Worm (Caenorhabditis elegans) whole organism, young adult: Measurements from ENCODE around the gene C16C8.27.

Experiments used
- aptf-3 ChIP-seq: fragments of 200-800 bp; sonication (Bioruptor generic); IDR thresholded peaks from 2 replicates; pipeline ENCODE4 v1.3.6; 2022; ENCODE audit warnings: missing genetic modification characterization, missing compliant biosample characterization
- attf-3 ChIP-seq: fragments of 200-800 bp; sonication (Bioruptor generic); conservative IDR thresholded peaks from 2 replicates; pipeline ENCODE4 v1.3.6; 2022; ENCODE audit warnings: missing genetic modification reagents, missing genetic modification characterization, missing compliant biosample characterization
- dpl-1 ChIP-seq: fragments of 150-350 bp; optimal IDR thresholded peaks from 2 replicates; lab custom pipeline; 2014; ENCODE audit warnings: missing biosample characterization, missing genetic modification reagents, missing genetic modification characterization
- ets-4 ChIP-seq: fragments of 200-800 bp; sonication (Bioruptor generic); optimal IDR thresholded peaks from 2 replicates; lab custom pipeline; 2018; ENCODE audit warnings: mild to moderate bottlenecking, missing genetic modification characterization, missing compliant biosample characterization
- hlh-12 ChIP-seq: sonication (generic microtip); optimal IDR thresholded peaks from 2 replicates; lab custom pipeline; 2016; ENCODE audit warnings: missing genetic modification characterization, missing compliant biosample characterization
- lin-54 ChIP-seq: fragments of 200-800 bp; sonication (Bioruptor generic); optimal IDR thresholded peaks from 2 replicates; lab custom pipeline; 2018; ENCODE audit warnings: mild to moderate bottlenecking, missing genetic modification characterization, missing compliant biosample characterization
- madf-8 ChIP-seq: fragments of 200-800 bp; sonication (Bioruptor generic); conservative IDR thresholded peaks from 2 replicates; pipeline ENCODE4 v1.3.6; 2022; ENCODE audit warnings: missing genetic modification reagents, missing genetic modification characterization, missing compliant biosample characterization
- sdz-38 ChIP-seq: sonication (generic microtip); optimal IDR thresholded peaks from 2 replicates; lab custom pipeline; 2016; ENCODE audit warnings: missing genotype, missing genetic modification characterization, missing compliant biosample characterization
- snpc-4 ChIP-seq, 5 experiments: fragments of 150-350 bp in 1 of 5; sonication (generic microtip) in 4 of 5; optimal IDR thresholded peaks; 2 replicates each; lab custom pipeline; 2014 to 2018; ENCODE audit warnings: missing genetic modification characterization in 5 of 5, missing biosample characterization in 3 of 5, antibody characterized with exemption in 2 of 5, mild to moderate bottlenecking in 2 of 5, missing compliant biosample characterization in 2 of 5, missing genotype in 2 of 5, moderate library complexity in 2 of 5, missing genetic modification reagents in 1 of 5

ce11 chrII:3459199-3459598, 17.7 kb downstream of the C16C8.27 start:
- no peak for TF ChIP-seq sdz-38 (tag; lab: Kevin White, UChicago)
- no peak for TF ChIP-seq attf-3 (GFP tag; lab: Robert Waterston, UW)
- no peak for TF ChIP-seq madf-8 (GFP tag; lab: Robert Waterston, UW)
- TF ChIP-seq ets-4 (GFP tag; lab: Kevin White, UChicago), result no peak
- no peak for TF ChIP-seq hlh-12 (tag; lab: Kevin White, UChicago)
- TF ChIP-seq lin-54 (GFP tag; lab: Kevin White, UChicago), result no peak
- TF ChIP-seq snpc-4 (GFP tag; optimal IDR thresholded peaks at IDR 0.05; lab: Kevin White, UChicago), result no peak
- no peak for TF ChIP-seq snpc-4 (tag; optimal IDR thresholded peaks at IDR 0.05; lab: Kevin White, UChicago)
- TF ChIP-seq dpl-1 (GFP tag; lab: Kevin White, UChicago), result no peak
- no peak for TF ChIP-seq aptf-3 (GFP tag; lab: Robert Waterston, UW)
